Fruit fly (Drosophila melanogaster) whole organism, prepupa: ENCODE data around the gene PIG-T.

Experiments used
- Blimp-1 ChIP-seq: fragments of 200-800 bp; sonication (Bioruptor generic); optimal IDR thresholded peaks from 3 replicates; lab custom pipeline; 2017; ENCODE audit warnings: missing biosample characterization, missing genetic modification characterization, mild to moderate bottlenecking, moderate library complexity, missing genetic modification reagents
- CG10631 ChIP-seq: fragments of 200-800 bp; sonication (Bioruptor generic); optimal IDR thresholded peaks from 2 replicates; lab custom pipeline; 2016; ENCODE audit warnings: missing biosample characterization, missing genetic modification characterization
- CG10669 ChIP-seq: fragments of 200-800 bp; sonication (Bioruptor generic); optimal IDR thresholded peaks from 3 replicates; lab custom pipeline; 2018; ENCODE audit warnings: missing biosample characterization, mild to moderate bottlenecking, missing genetic modification characterization, moderate library complexity
- CG11294 ChIP-seq: fragments of 200-800 bp; sonication (Bioruptor generic); IDR thresholded peaks from 2 replicates; pipeline ENCODE4 v1.3.6; 2022; ENCODE audit warnings: missing biosample characterization, missing genetic modification characterization
- CG11902 ChIP-seq: fragments of 200-800 bp; sonication (Bioruptor generic); optimal IDR thresholded peaks from 3 replicates; lab custom pipeline; 2016; ENCODE audit warnings: missing biosample characterization, missing genetic modification characterization
- CG15336 ChIP-seq: fragments of 200-800 bp; sonication (Bioruptor generic); IDR thresholded peaks from 2 replicates; pipeline ENCODE4 v1.3.6; 2022; ENCODE audit warnings: missing biosample characterization, missing genetic modification characterization
- CG16779 ChIP-seq: fragments of 200-800 bp; sonication (Bioruptor generic); optimal IDR thresholded peaks from 3 replicates; lab custom pipeline; 2017; ENCODE audit warnings: missing biosample characterization, mild to moderate bottlenecking, missing genetic modification characterization
- CG32006 ChIP-seq: fragments of 200-800 bp; sonication (Bioruptor generic); optimal IDR thresholded peaks from 3 replicates; lab custom pipeline; 2017; ENCODE audit warnings: missing biosample characterization, mild to moderate bottlenecking, missing genetic modification characterization
- CG4318 ChIP-seq: fragments of 200-800 bp; sonication (Bioruptor generic); optimal IDR thresholded peaks from 3 replicates; lab custom pipeline; 2017; ENCODE audit warnings: missing biosample characterization, mild to moderate bottlenecking, missing genetic modification characterization
- CG6163 ChIP-seq: fragments of 200-800 bp; sonication (Bioruptor generic); IDR thresholded peaks from 3 replicates; pipeline ENCODE4 v1.3.6; 2022; ENCODE audit warnings: missing biosample characterization, missing genetic modification characterization
- CG6854 ChIP-seq: fragments of 200-800 bp; sonication (Bioruptor generic); optimal IDR thresholded peaks from 2 replicates; lab custom pipeline; 2017; ENCODE audit warnings: missing biosample characterization, mild to moderate bottlenecking, missing genetic modification characterization
- CG7368 ChIP-seq: fragments of 200-800 bp; sonication (Bioruptor generic); optimal IDR thresholded peaks from 3 replicates; lab custom pipeline; 2016; ENCODE audit warnings: missing biosample characterization, missing genetic modification characterization
- CG8119 ChIP-seq: fragments of 200-800 bp; sonication (Bioruptor generic); IDR thresholded peaks from 3 replicates; pipeline ENCODE4 v1.3.6; 2022; ENCODE audit warnings: missing biosample characterization, missing genetic modification characterization
- CG8319 ChIP-seq: fragments of 200-800 bp; sonication (Bioruptor generic); optimal IDR thresholded peaks from 3 replicates; lab custom pipeline; 2016; ENCODE audit warnings: missing biosample characterization, missing genetic modification characterization
- CG8632 ChIP-seq: fragments of 200-800 bp; sonication (Bioruptor generic); optimal IDR thresholded peaks from 3 replicates; lab custom pipeline; 2016; ENCODE audit warnings: missing biosample characterization, missing genetic modification characterization
- CG9139 ChIP-seq: fragments of 200-800 bp; sonication (Bioruptor generic); optimal IDR thresholded peaks from 3 replicates; lab custom pipeline; 2017; ENCODE audit warnings: missing biosample characterization, mild to moderate bottlenecking, missing genetic modification characterization
- Eip93F ChIP-seq: fragments of 200-800 bp; sonication (Bioruptor generic); optimal IDR thresholded peaks from 2 replicates; lab custom pipeline; 2016; ENCODE audit warnings: missing biosample characterization, mild to moderate bottlenecking, missing genetic modification characterization
- Ets21C ChIP-seq: fragments of 200-800 bp; sonication (Bioruptor generic); optimal IDR thresholded peaks from 3 replicates; lab custom pipeline; 2016; ENCODE audit warnings: missing biosample characterization, missing genetic modification characterization
- Ets96B ChIP-seq: fragments of 200-800 bp; optimal IDR thresholded peaks from 2 replicates; lab custom pipeline; 2019; ENCODE audit warnings: missing biosample characterization, mild to moderate bottlenecking, missing genetic modification characterization, moderate library complexity
- Gug ChIP-seq: fragments of 200-800 bp; sonication (Bioruptor generic); IDR thresholded peaks from 2 replicates; pipeline ENCODE4 v1.3.6; 2022; ENCODE audit warnings: missing biosample characterization, missing genetic modification characterization
- Hr39 ChIP-seq: fragments of 200-800 bp; sonication (Bioruptor generic); optimal IDR thresholded peaks from 2 replicates; lab custom pipeline; 2016; ENCODE audit warnings: missing biosample characterization, missing genetic modification characterization
- Hr4 ChIP-seq: fragments of 200-800 bp; sonication (Bioruptor generic); optimal IDR thresholded peaks from 3 replicates; lab custom pipeline; 2016; ENCODE audit warnings: missing biosample characterization, missing genetic modification characterization
- Lpt ChIP-seq: fragments of 200-800 bp; sonication (Bioruptor generic); optimal IDR thresholded peaks from 3 replicates; lab custom pipeline; 2016; ENCODE audit warnings: missing biosample characterization, missing genetic modification characterization
- Met ChIP-seq: fragments of 200-800 bp; sonication (Bioruptor generic); optimal IDR thresholded peaks from 3 replicates; lab custom pipeline; 2016; ENCODE audit warnings: missing biosample characterization, missing genetic modification characterization
- OdsH ChIP-seq: fragments of 200-800 bp; sonication (Bioruptor generic); optimal IDR thresholded peaks from 3 replicates; lab custom pipeline; 2016; ENCODE audit warnings: missing biosample characterization, missing genetic modification characterization
- Smox ChIP-seq: fragments of 200-800 bp; sonication (Bioruptor generic); optimal IDR thresholded peaks from 3 replicates; lab custom pipeline; 2016; ENCODE audit warnings: missing biosample characterization, missing genetic modification characterization
- Sox14 ChIP-seq: fragments of 200-800 bp; sonication (Bioruptor generic); optimal IDR thresholded peaks from 3 replicates; lab custom pipeline; 2016; ENCODE audit warnings: missing biosample characterization, missing genetic modification characterization
- Sox15 ChIP-seq: fragments of 200-800 bp; sonication (Bioruptor generic); optimal IDR thresholded peaks from 3 replicates; lab custom pipeline; 2016; ENCODE audit warnings: missing biosample characterization, missing genetic modification characterization
- achi ChIP-seq: fragments of 200-800 bp; sonication (Bioruptor generic); optimal IDR thresholded peaks from 3 replicates; lab custom pipeline; 2016; ENCODE audit warnings: missing biosample characterization, missing genetic modification characterization
- acj6 ChIP-seq: fragments of 200-800 bp; sonication (Bioruptor generic); optimal IDR thresholded peaks from 3 replicates; lab custom pipeline; 2016; ENCODE audit warnings: missing biosample characterization, missing genetic modification characterization
- dsx ChIP-seq: fragments of 200-800 bp; optimal IDR thresholded peaks from 3 replicates; lab custom pipeline; 2019; ENCODE audit warnings: missing biosample characterization, mild to moderate bottlenecking, missing genetic modification characterization, moderate library complexity; ENCODE audit not compliant: poor library complexity, severe bottlenecking
- esn ChIP-seq: fragments of 200-800 bp; sonication (Bioruptor generic); optimal IDR thresholded peaks from 2 replicates; lab custom pipeline; 2016; ENCODE audit warnings: missing biosample characterization, mild to moderate bottlenecking, missing genetic modification characterization, moderate library complexity
- fd59A ChIP-seq: fragments of 200-800 bp; sonication (Bioruptor generic); optimal IDR thresholded peaks from 2 replicates; lab custom pipeline; 2017; ENCODE audit warnings: missing biosample characterization, mild to moderate bottlenecking, missing genetic modification characterization, missing genetic modification reagents
- net ChIP-seq: fragments of 200-800 bp; sonication (Bioruptor generic); optimal IDR thresholded peaks from 3 replicates; lab custom pipeline; 2016; ENCODE audit warnings: missing biosample characterization, missing genetic modification characterization
- pdm3 ChIP-seq: fragments of 200-800 bp; sonication (Bioruptor generic); optimal IDR thresholded peaks from 3 replicates; lab custom pipeline; 2016; ENCODE audit warnings: missing biosample characterization, missing genetic modification characterization
- salr ChIP-seq, 2 experiments: fragments of 200-800 bp; sonication (Bioruptor generic); optimal IDR thresholded peaks; 3 replicates each; lab custom pipeline; 2016 to 2018; ENCODE audit warnings: missing biosample characterization in 2 of 2, missing genetic modification characterization in 2 of 2, mild to moderate bottlenecking in 1 of 2
- spab ChIP-seq: fragments of 200-800 bp; sonication (Bioruptor generic); optimal IDR thresholded peaks from 2 replicates; lab custom pipeline; 2017; ENCODE audit warnings: missing biosample characterization, mild to moderate bottlenecking, missing genetic modification characterization, missing genetic modification reagents
- svp ChIP-seq: fragments of 200-800 bp; sonication (Bioruptor generic); peaks from one replicate; lab custom pipeline; 2016; ENCODE audit warnings: missing biosample characterization, missing genetic modification characterization
- topi ChIP-seq: fragments of 200-800 bp; sonication (Bioruptor generic); optimal IDR thresholded peaks from 3 replicates; lab custom pipeline; 2016; ENCODE audit warnings: missing biosample characterization, missing genetic modification characterization
- vri ChIP-seq: fragments of 200-800 bp; sonication (Bioruptor generic); optimal IDR thresholded peaks from 3 replicates; lab custom pipeline; 2016; ENCODE audit warnings: missing biosample characterization, mild to moderate bottlenecking, missing genetic modification characterization

Gene PIG-T

dm6 chrX:8396611-8397010 is 10.5 kb downstream of the PIG-T start (continued):
- no peak for TF ChIP-seq Smox (GFP tag; lab: Kevin White, UChicago)
- TF ChIP-seq salr (GFP tag; optimal IDR thresholded peaks at IDR 0.05; lab: Kevin White, UChicago) = no peak
- peak; percentile 42 for TF ChIP-seq achi
- no peak for TF ChIP-seq CG16779
- TF ChIP-seq CG8119 (GFP tag; lab: Robert Waterston, UW) = peak; percentile 75
- TF ChIP-seq Hr39 (GFP tag; lab: Kevin White, UChicago) = peak; percentile 9
- no peak for TF ChIP-seq Blimp-1
- TF ChIP-seq pdm3 (GFP tag; lab: Kevin White, UChicago) = peak; percentile 39
- TF ChIP-seq dsx (GFP tag; lab: Kevin White, UChicago) = no peak
- peak; percentile 6 for TF ChIP-seq CG10669 (GFP tag; lab: Kevin White, UChicago)
- TF ChIP-seq svp (GFP tag; lab: Kevin White, UChicago) = peak; percentile 19
- TF ChIP-seq CG11294 (GFP tag; lab: Robert Waterston, UW) = peak; percentile 52; the same call in 1 of the 2 replicates
- no peak for TF ChIP-seq Sox14 (GFP tag; lab: Kevin White, UChicago)
- peak; percentile 61 for TF ChIP-seq Gug
- no peak for TF ChIP-seq CG7368 (GFP tag; lab: Kevin White, UChicago)
- TF ChIP-seq CG15336 = peak; percentile 78
- TF ChIP-seq CG8319 (GFP tag; lab: Kevin White, UChicago) = no peak
- TF ChIP-seq CG32006 (GFP tag; lab: Kevin White, UChicago) = peak; percentile 65
- peak; percentile 24 for TF ChIP-seq Lpt (GFP tag; lab: Kevin White, UChicago)
- no peak for TF ChIP-seq Eip93F (GFP tag; lab: Kevin White, UChicago)
- no peak for TF ChIP-seq vri (GFP tag; lab: Kevin White, UChicago)
- TF ChIP-seq Hr4 = peak; percentile 79
- TF ChIP-seq CG6854 = no peak
- TF ChIP-seq Met = peak; percentile 7

- TF ChIP-seq CG6163 (GFP tag; lab: Robert Waterston, UW) = no peak
- TF ChIP-seq dsx (GFP tag; lab: Kevin White, UChicago) = no peak
- no peak for TF ChIP-seq Gug
- no peak for TF ChIP-seq CG10631 (GFP tag; lab: Kevin White, UChicago)
- no peak for TF ChIP-seq CG4318
- TF ChIP-seq Ets21C (GFP tag; lab: Kevin White, UChicago) = no peak
- TF ChIP-seq CG11902 (GFP tag; lab: Kevin White, UChicago) = no peak
- no peak for TF ChIP-seq pdm3 (GFP tag; lab: Kevin White, UChicago)
- TF ChIP-seq Sox14 (GFP tag; lab: Kevin White, UChicago) = no peak
- TF ChIP-seq net = no peak
- TF ChIP-seq CG7368 (GFP tag; lab: Kevin White, UChicago) = no peak
- TF ChIP-seq CG8319 (GFP tag; lab: Kevin White, UChicago) = no peak
- no peak for TF ChIP-seq Ets96B
- no peak for TF ChIP-seq Sox15 (GFP tag; lab: Kevin White, UChicago)
- TF ChIP-seq Smox (GFP tag; lab: Kevin White, UChicago) = no peak
- TF ChIP-seq fd59A (GFP tag; lab: Kevin White, UChicago) = no peak
- no peak for TF ChIP-seq CG11294 (GFP tag; lab: Robert Waterston, UW)
- no peak for TF ChIP-seq CG10669 (GFP tag; lab: Kevin White, UChicago)
- TF ChIP-seq acj6 = no peak
- no peak for TF ChIP-seq OdsH (GFP tag; lab: Kevin White, UChicago)
Observed at dm6 chrX:8385481-8385880, 21.6 kb downstream of the PIG-T start, which contains the start of gene CG1387. CG1387 (plus strand) TSS chrX:8385781.

- TF ChIP-seq net (no peak), CG9139 (no peak), CG8632 (GFP tag; lab: Kevin White, UChicago) (no peak), CG10631 (GFP tag; lab: Kevin White, UChicago) (no peak), CG6163 (GFP tag; lab: Robert Waterston, UW) (no peak), Sox14 (GFP tag; lab: Kevin White, UChicago) (no peak), CG8319 (GFP tag; lab: Kevin White, UChicago) (no peak), esn (GFP tag; lab: Kevin White, UChicago) (no peak), CG32006 (GFP tag; lab: Kevin White, UChicago) (no peak), CG11902 (GFP tag; lab: Kevin White, UChicago) (no peak), topi (GFP tag; lab: Kevin White, UChicago) (no peak), salr (GFP tag; optimal IDR thresholded peaks at IDR 0.05; lab: Kevin White, UChicago) (no peak), spab (no peak), Sox15 (GFP tag; lab: Kevin White, UChicago) (no peak), Ets21C (GFP tag; lab: Kevin White, UChicago) (no peak)
Observed at dm6 chrX:8371729-8372128, 35.3 kb downstream of the PIG-T start.
